Worm (Caenorhabditis elegans) whole organism, L4 larva: ENCODE results near the gene ZK1320.3.
A peak's percentile ranks its signal among the peaks of the same experiment; 100 is the strongest.

Experiments
- F26F4.8 ChIP-seq: fragments of 200-800 bp; sonication (Bioruptor generic); conservative IDR thresholded peaks from 2 replicates; pipeline ENCODE4 v1.3.6; 2022; ENCODE audit warnings: missing genetic modification characterization, missing compliant biosample characterization
- T26A8.4 ChIP-seq: fragments of 200-800 bp; sonication (Bioruptor generic); IDR thresholded peaks from 2 replicates; pipeline ENCODE4 v1.3.6; 2022; ENCODE audit warnings: missing genetic modification characterization, missing compliant biosample characterization
- Y75B8A.6 ChIP-seq: fragments of 200-800 bp; sonication (Bioruptor generic); IDR thresholded peaks from 2 replicates; pipeline ENCODE4 v1.3.6; 2022; ENCODE audit warnings: missing genetic modification reagents, missing genetic modification characterization, missing compliant biosample characterization
- ZK337.2 ChIP-seq: fragments of 200-800 bp; sonication (Bioruptor generic); IDR thresholded peaks from 2 replicates; pipeline ENCODE4 v1.3.6; 2022; ENCODE audit warnings: missing genetic modification reagents, missing genetic modification characterization, missing compliant biosample characterization
- ZK546.5 ChIP-seq, 2 experiments: sonication (generic microtip); optimal IDR thresholded peaks; 2 replicates each; lab custom pipeline; 2017; ENCODE audit warnings: missing biosample characterization in 2 of 2, missing genetic modification characterization in 2 of 2
- aha-1 ChIP-seq: fragments of 150-350 bp; peaks from one replicate; lab custom pipeline; 2014; ENCODE audit warnings: missing biosample characterization, missing genetic modification characterization
- ces-1 ChIP-seq: fragments of 150-350 bp; sonication (generic microtip); optimal IDR thresholded peaks from 4 replicates; lab custom pipeline; 2014; ENCODE audit warnings: missing biosample characterization, missing genetic modification reagents, missing genetic modification characterization
- ctbp-1 ChIP-seq: fragments of 200-800 bp; sonication (Bioruptor generic); IDR thresholded peaks from 2 replicates; pipeline ENCODE4 v1.3.6; 2022; ENCODE audit warnings: missing genetic modification reagents, missing genetic modification characterization, missing compliant biosample characterization
- daf-12 ChIP-seq: fragments of 150-350 bp; optimal IDR thresholded peaks from 2 replicates; lab custom pipeline; 2014; ENCODE audit warnings: missing biosample characterization, missing genetic modification reagents, missing genetic modification characterization
- daf-16 ChIP-seq, 3 experiments: sonication (generic microtip); optimal IDR thresholded peaks; 2 replicates each; lab custom pipeline; 2016 to 2017; ENCODE audit warnings: missing genetic modification characterization in 3 of 3, missing genetic modification reagents in 3 of 3, mild to moderate bottlenecking in 2 of 3, missing compliant biosample characterization in 2 of 3, missing biosample characterization in 1 of 3, moderate library complexity in 1 of 3
- dmd-8 ChIP-seq: fragments of 200-800 bp; sonication (Bioruptor generic); IDR thresholded peaks from 2 replicates; pipeline ENCODE4 v1.3.6; 2022; ENCODE audit warnings: missing genetic modification characterization, missing compliant biosample characterization
- dve-1 ChIP-seq: sonication (generic microtip); optimal IDR thresholded peaks from 2 replicates; lab custom pipeline; 2017; ENCODE audit warnings: antibody characterized with exemption, mild to moderate bottlenecking, missing genetic modification characterization, missing compliant biosample characterization; ENCODE audit not compliant: insufficient read depth
- egl-43 ChIP-seq: fragments of 200-800 bp; sonication (Bioruptor generic); IDR thresholded peaks from 2 replicates; pipeline ENCODE4 v1.3.6; 2022; ENCODE audit warnings: missing genetic modification reagents, missing genetic modification characterization, missing compliant biosample characterization
- hif-1 ChIP-seq, 2 experiments: sonication (generic microtip); optimal IDR thresholded peaks; 2 replicates each; lab custom pipeline; 2016 to 2017; ENCODE audit warnings: missing compliant biosample characterization in 2 of 2, missing genetic modification characterization in 2 of 2, missing genetic modification reagents in 2 of 2, missing genotype in 2 of 2, mild to moderate bottlenecking in 1 of 2
- hlh-11 ChIP-seq: fragments of 200-800 bp; sonication (Bioruptor generic); optimal IDR thresholded peaks from 2 replicates; lab custom pipeline; 2018; ENCODE audit warnings: mild to moderate bottlenecking, missing genetic modification characterization, missing compliant biosample characterization
- hmg-1.1 ChIP-seq: fragments of 200-800 bp; sonication (Bioruptor generic); IDR thresholded peaks from 2 replicates; pipeline ENCODE4 v1.3.6; 2022; ENCODE audit warnings: missing genetic modification reagents, missing genetic modification characterization, missing compliant biosample characterization
- lin-13 ChIP-seq: fragments of 150-350 bp; optimal IDR thresholded peaks from 2 replicates; lab custom pipeline; 2014; ENCODE audit warnings: missing biosample characterization, missing genetic modification reagents, missing genetic modification characterization
- lin-15B ChIP-seq: fragments of 150-350 bp; sonication (generic microtip); optimal IDR thresholded peaks from 3 replicates; lab custom pipeline; 2014; ENCODE audit warnings: missing biosample characterization, missing genetic modification characterization
- lin-39 ChIP-seq: fragments of 150-350 bp; optimal IDR thresholded peaks from 2 replicates; lab custom pipeline; 2014; ENCODE audit warnings: missing biosample characterization, missing genetic modification reagents, missing genetic modification characterization
- lsy-2 ChIP-seq, 2 experiments: fragments of 150-350 bp in 1 of 2; sonication (generic microtip) in 1 of 2; optimal IDR thresholded peaks; 2 replicates each; lab custom pipeline; 2014 to 2017; ENCODE audit warnings: missing biosample characterization in 2 of 2, missing genetic modification characterization in 2 of 2
- madf-5 ChIP-seq, 2 experiments: fragments of 200-800 bp; sonication (Bioruptor generic); IDR thresholded peaks; 2 replicates each; pipeline ENCODE4 v1.3.6; 2022; ENCODE audit warnings: missing compliant biosample characterization in 2 of 2, missing genetic modification characterization in 2 of 2
- mep-1 ChIP-seq: fragments of 150-350 bp; sonication (generic microtip); optimal IDR thresholded peaks from 3 replicates; lab custom pipeline; 2014; ENCODE audit warnings: missing biosample characterization, missing genetic modification characterization
- mes-2 ChIP-seq: sonication (generic microtip); optimal IDR thresholded peaks from 2 replicates; lab custom pipeline; 2016; ENCODE audit warnings: missing genotype, mild to moderate bottlenecking, missing genetic modification characterization, missing compliant biosample characterization; ENCODE audit not compliant: poor library complexity, severe bottlenecking
- mxl-2 ChIP-seq: fragments of 200-800 bp; sonication (Bioruptor generic); conservative IDR thresholded peaks from 2 replicates; pipeline ENCODE4 v1.3.6; 2022; ENCODE audit warnings: missing genetic modification reagents, missing genetic modification characterization, missing compliant biosample characterization
- mxl-3 ChIP-seq: fragments of 200-800 bp; sonication (Bioruptor generic); optimal IDR thresholded peaks from 2 replicates; lab custom pipeline; 2018; ENCODE audit warnings: mild to moderate bottlenecking, missing genetic modification characterization, missing compliant biosample characterization
- nhr-25 ChIP-seq: sonication (generic microtip); optimal IDR thresholded peaks from 2 replicates; lab custom pipeline; 2017; ENCODE audit warnings: missing genetic modification characterization, mild to moderate bottlenecking, missing compliant biosample characterization, antibody characterized with exemption, moderate library complexity, borderline replicate concordance; ENCODE audit not compliant: insufficient read depth
- nhr-28 ChIP-seq: fragments of 150-350 bp; optimal IDR thresholded peaks from 2 replicates; lab custom pipeline; 2014; ENCODE audit warnings: missing biosample characterization, missing genetic modification characterization
- nhr-42 ChIP-seq: fragments of 200-800 bp; sonication (Bioruptor generic); IDR thresholded peaks from 2 replicates; pipeline ENCODE4 v1.3.6; 2022; ENCODE audit warnings: missing genetic modification characterization, missing compliant biosample characterization
- nhr-76 ChIP-seq: fragments of 150-350 bp; optimal IDR thresholded peaks from 2 replicates; lab custom pipeline; 2014; ENCODE audit warnings: missing biosample characterization, missing genetic modification characterization
- nhr-77 ChIP-seq: fragments of 150-350 bp; optimal IDR thresholded peaks from 2 replicates; lab custom pipeline; 2014; ENCODE audit warnings: missing biosample characterization, missing genetic modification characterization
- php-3 ChIP-seq: fragments of 200-800 bp; sonication (Bioruptor generic); IDR thresholded peaks from 2 replicates; pipeline ENCODE4 v1.3.6; 2022; ENCODE audit warnings: missing genetic modification reagents, missing genetic modification characterization, missing compliant biosample characterization
- set-16 ChIP-seq: fragments of 200-800 bp; sonication (Bioruptor generic); IDR thresholded peaks from 2 replicates; pipeline ENCODE4 v1.3.6; 2022; ENCODE audit warnings: missing genetic modification reagents, missing genetic modification characterization, missing compliant biosample characterization
- skn-1 ChIP-seq: fragments of 150-350 bp; optimal IDR thresholded peaks from 2 replicates; lab custom pipeline; 2014; ENCODE audit warnings: missing biosample characterization, missing genetic modification characterization
- snpc-4 ChIP-seq: fragments of 150-350 bp; optimal IDR thresholded peaks from 2 replicates; lab custom pipeline; 2014; ENCODE audit warnings: missing biosample characterization, missing genetic modification characterization
- unc-130 ChIP-seq: sonication (generic microtip); optimal IDR thresholded peaks from 2 replicates; lab custom pipeline; 2016; ENCODE audit warnings: missing genetic modification reagents, missing genetic modification characterization, missing compliant biosample characterization
- unc-62 ChIP-seq, 3 experiments: fragments of 150-350 bp in 1 of 3; sonication (generic microtip); optimal IDR thresholded peaks in 2 of 3; peaks in 1 of 3; 1 replicate in 1 of 3; 2 replicates in 2 of 3; lab custom pipeline; 2014 to 2017; ENCODE audit warnings: missing biosample characterization in 3 of 3, missing genetic modification characterization in 3 of 3, missing genetic modification reagents in 3 of 3, missing genotype in 1 of 3
- zag-1 ChIP-seq: fragments of 150-350 bp; optimal IDR thresholded peaks from 2 replicates; lab custom pipeline; 2014; ENCODE audit warnings: missing biosample characterization, missing genetic modification characterization
- zfp-2 ChIP-seq: sonication (generic microtip); optimal IDR thresholded peaks from 2 replicates; lab custom pipeline; 2016; ENCODE audit warnings: mild to moderate bottlenecking, missing genetic modification characterization, missing compliant biosample characterization

The ZK1320.3 gene

DNA sequence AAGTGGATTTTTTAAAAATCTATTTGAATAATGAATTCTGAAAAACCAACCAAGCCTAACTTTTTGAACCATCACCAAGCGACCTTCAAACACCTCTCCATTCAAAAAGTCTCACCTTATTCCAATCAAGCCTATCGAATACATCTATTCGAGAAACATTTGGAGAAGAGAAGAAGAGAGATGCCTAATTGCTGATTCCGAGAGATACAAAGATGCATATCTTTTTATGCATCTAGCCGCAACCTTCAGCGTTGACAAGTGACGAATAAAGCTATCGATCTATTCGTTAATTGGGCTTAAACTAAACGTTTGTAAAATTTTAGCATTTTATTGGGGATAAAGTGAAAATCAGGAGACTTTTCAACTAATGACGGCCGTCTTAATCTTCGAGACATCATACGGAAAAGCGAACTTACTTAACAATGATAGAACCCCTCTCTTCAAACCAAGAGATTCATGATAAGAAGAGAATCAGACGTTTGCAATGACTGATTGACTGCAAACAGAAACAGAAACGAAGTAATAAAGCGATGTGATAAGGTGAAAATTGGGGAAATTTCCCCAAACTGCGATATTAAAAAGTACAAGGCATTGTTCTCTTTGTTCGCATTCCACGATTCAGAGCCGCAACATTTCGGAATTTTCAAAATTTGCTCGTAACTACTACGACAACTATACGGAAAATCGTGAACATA lies 15.1 kb downstream of the ZK1320.3 start (continued):
- TF ChIP-seq dve-1 (peak; percentile 51), lin-15B (tag; lab: Kevin White, UChicago) (no peak), hlh-11 (tag; lab: Kevin White, UChicago) (peak; percentile 32)

DNA sequence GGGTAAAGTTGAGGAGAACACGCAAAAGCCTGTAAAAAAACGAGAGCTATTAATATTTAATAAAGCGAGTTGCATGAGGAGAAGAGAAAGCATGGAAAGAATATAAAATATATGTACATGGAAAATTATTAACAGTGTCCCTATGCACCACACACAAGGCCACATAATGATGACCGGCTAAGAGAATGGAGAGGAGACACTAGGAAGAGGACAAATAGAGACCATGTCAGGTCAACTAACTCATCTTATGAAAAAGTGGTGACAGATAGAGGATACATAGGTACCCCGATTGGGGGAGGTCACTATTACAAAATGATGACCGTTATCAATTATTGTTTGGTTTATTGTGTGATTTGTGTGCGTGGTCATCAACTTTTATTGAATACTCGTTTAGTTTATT lies 15.8 kb downstream of the ZK1320.3 start, which contains the start of gene fzr-1:
Gene fzr-1, minus strand, starts transcription at position 29 of the 400 bp plus-strand sequence.
- no peak for TF ChIP-seq Y75B8A.6 (GFP tag; lab: Robert Waterston, UW)
- TF ChIP-seq unc-130 (GFP tag; lab: Kevin White, UChicago), result no peak
- no peak for TF ChIP-seq ZK546.5 (tag; optimal IDR thresholded peaks at IDR 0.05; lab: Kevin White, UChicago)
- TF ChIP-seq nhr-76 (tag; lab: Kevin White, UChicago), result no peak
- no peak for TF ChIP-seq daf-16 (GFP tag; optimal IDR thresholded peaks at IDR 0.05; lab: Kevin White, UChicago)
- peak; percentile 16 for TF ChIP-seq daf-16 (tag; optimal IDR thresholded peaks at IDR 0.05; lab: Kevin White, UChicago)
- TF ChIP-seq nhr-28 (tag; lab: Kevin White, UChicago), result peak; percentile 50
- TF ChIP-seq lin-39, result no peak
- TF ChIP-seq set-16, result no peak

- TF ChIP-seq mes-2 (tag; lab: Kevin White, UChicago), result no peak
- TF ChIP-seq hmg-1.1 (GFP tag; lab: Robert Waterston, UW), result no peak
- TF ChIP-seq nhr-25 (tag; lab: Kevin White, UChicago), result no peak
- no peak for TF ChIP-seq madf-5 (GFP tag; IDR thresholded peaks at IDR 0.05; lab: Robert Waterston, UW)
- TF ChIP-seq ces-1 (GFP tag; lab: Kevin White, UChicago), result no peak
- TF ChIP-seq egl-43, result no peak
- no peak for TF ChIP-seq snpc-4 (tag; lab: Kevin White, UChicago)
- TF ChIP-seq aha-1 (tag; lab: Kevin White, UChicago), result no peak
- no peak for TF ChIP-seq ctbp-1
- no peak for TF ChIP-seq nhr-77
Observed at ce11 chrII:9636300-9636699, 23.9 kb downstream of the ZK1320.3 start, which contains the start of gene ZK1307.7. TSS of gene ZK1307.7 (plus strand) at chrII:9636600.

ce11 chrII:9633956-9634560 lies 26.2 kb downstream of the ZK1320.3 start:
- peak; percentile 52; the same call in 1 of the 2 replicates for TF ChIP-seq egl-43
- TF ChIP-seq set-16, result peak; percentile 80

DNA sequence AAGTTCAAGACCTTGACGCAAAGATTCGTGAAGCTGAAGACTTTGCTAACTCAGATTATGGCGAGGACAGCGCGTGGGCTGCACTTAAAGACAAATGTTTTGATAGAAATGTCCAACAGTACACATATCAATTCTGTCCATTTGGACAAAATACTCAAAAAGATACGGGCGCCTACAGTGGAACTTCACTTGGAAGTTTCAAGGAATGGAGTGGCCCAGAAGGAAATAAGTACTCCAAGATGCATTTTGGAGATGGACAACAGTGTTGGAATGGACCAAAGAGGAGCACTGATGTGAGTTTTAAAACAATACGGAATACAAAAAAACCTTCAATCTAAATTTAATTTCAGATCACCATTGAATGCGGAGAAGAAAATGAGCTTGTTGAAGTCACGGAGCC lies 34.3 kb downstream of the ZK1320.3 start:
- TF ChIP-seq mxl-3, result no peak
- TF ChIP-seq php-3 (GFP tag; lab: Robert Waterston, UW), result no peak
- peak in 1 of 2 experiments; percentile 94 for TF ChIP-seq unc-62 (GFP tag; optimal IDR thresholded peaks at IDR 0.05 in 1 of 2; lab: Kevin White, UChicago)
- no peak for TF ChIP-seq unc-62 (tag; optimal IDR thresholded peaks at IDR 0.05; lab: Kevin White, UChicago)
- TF ChIP-seq mep-1, result no peak
- no peak for TF ChIP-seq aha-1 (tag; lab: Kevin White, UChicago)
- no peak for TF ChIP-seq madf-5 (GFP tag; IDR thresholded peaks at IDR 0.05; lab: Robert Waterston, UW)
- no peak for TF ChIP-seq hlh-11 (tag; lab: Kevin White, UChicago)

DNA sequence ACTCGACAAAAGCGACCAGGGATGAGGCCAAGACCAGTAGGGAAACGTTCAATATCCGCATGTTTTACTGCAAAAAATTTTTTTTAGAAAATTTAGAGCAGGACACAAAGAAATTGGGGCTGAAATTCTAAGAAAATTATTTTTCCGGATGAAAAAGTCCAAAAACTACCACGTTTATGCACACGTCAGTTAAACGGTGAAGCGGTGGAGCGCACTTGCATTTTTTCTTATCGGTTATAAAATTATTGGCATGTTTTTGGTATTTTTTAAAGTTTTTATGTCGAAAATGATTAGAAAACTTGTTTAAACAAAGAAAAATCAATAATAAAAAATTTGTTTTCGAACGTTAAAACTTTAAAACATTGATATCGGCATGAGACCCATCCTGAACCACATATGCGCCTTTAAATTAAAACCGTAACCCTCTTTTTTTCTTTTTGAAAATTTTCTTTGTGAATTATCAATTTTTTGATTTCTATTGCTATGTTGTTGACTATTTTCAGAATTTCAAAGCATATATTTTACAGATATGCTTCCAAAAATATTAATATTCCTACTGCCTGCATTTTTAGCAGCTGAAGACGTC lies 36.0 kb downstream of the ZK1320.3 start, which contains the start of the genes dnj-20 and ZK1307.8:
Gene dnj-20, minus strand, starts transcription at position 67 of the 586 bp plus-strand sequence.
Gene ZK1307.8, plus strand, starts transcription at position 504 of the 586 bp plus-strand sequence.
- no peak for TF ChIP-seq egl-43
- TF ChIP-seq ZK337.2 (GFP tag; lab: Robert Waterston, UW), result no peak
- no peak for TF ChIP-seq T26A8.4
- no peak for TF ChIP-seq lin-13 (GFP tag; lab: Kevin White, UChicago)
- TF ChIP-seq hlh-11 (tag; lab: Kevin White, UChicago), result no peak
- peak in 1 of 2 experiments; percentile 56 for TF ChIP-seq lsy-2 (tag; optimal IDR thresholded peaks at IDR 0.05; lab: Kevin White, UChicago)
- TF ChIP-seq daf-16 (GFP tag; optimal IDR thresholded peaks at IDR 0.05; lab: Kevin White, UChicago), result no peak
- peak; percentile 63 for TF ChIP-seq daf-16 (tag; optimal IDR thresholded peaks at IDR 0.05; lab: Kevin White, UChicago)
- TF ChIP-seq nhr-42, result no peak
- no peak for TF ChIP-seq F26F4.8
- TF ChIP-seq daf-12, result no peak
- no peak for TF ChIP-seq mxl-2 (GFP tag; lab: Robert Waterston, UW)
- TF ChIP-seq zfp-2, result no peak
- TF ChIP-seq dmd-8 (GFP tag; lab: Robert Waterston, UW), result no peak
- no peak for TF ChIP-seq zag-1 (tag; lab: Kevin White, UChicago)
- no peak for TF ChIP-seq hif-1 (tag; optimal IDR thresholded peaks at IDR 0.05; lab: Kevin White, UChicago)
- TF ChIP-seq skn-1 (tag; lab: Kevin White, UChicago), result no peak
